Fruit fly (Drosophila melanogaster) whole organism, embryonic: Measurements from ENCODE around the gene eEF1alpha2.

ENCODE experiments used
- CG1024 ChIP-seq: fragments of 200-800 bp; sonication (Bioruptor generic); IDR thresholded peaks from 2 replicates; pipeline ENCODE4 v1.3.6; 2022; ENCODE audit warnings: missing biosample characterization, missing genetic modification characterization
- CG11247 ChIP-seq: fragments of 200-800 bp; sonication (Bioruptor generic); IDR thresholded peaks from 2 replicates; pipeline ENCODE4 v1.3.6; 2022; ENCODE audit warnings: missing biosample characterization, missing genetic modification characterization
- CG11504 ChIP-seq: fragments of 200-800 bp; sonication (Bioruptor generic); optimal IDR thresholded peaks from 3 replicates; lab custom pipeline; 2019; ENCODE audit warnings: missing biosample characterization, mild to moderate bottlenecking, missing genetic modification characterization, moderate library complexity
- CG12299 ChIP-seq: fragments of 200-800 bp; sonication (Bioruptor generic); optimal IDR thresholded peaks from 2 replicates; lab custom pipeline; 2018; ENCODE audit warnings: missing biosample characterization, mild to moderate bottlenecking, missing genetic modification characterization
- CG15011 ChIP-seq: fragments of 200-800 bp; sonication (Bioruptor generic); optimal IDR thresholded peaks from 3 replicates; lab custom pipeline; 2018; ENCODE audit warnings: missing biosample characterization, mild to moderate bottlenecking, missing genetic modification characterization
- CG1602 ChIP-seq: fragments of 200-800 bp; sonication (Bioruptor generic); optimal IDR thresholded peaks from 3 replicates; lab custom pipeline; 2016; ENCODE audit warnings: missing biosample characterization, missing genetic modification characterization
- CG17186 ChIP-seq: fragments of 200-800 bp; sonication (Bioruptor generic); optimal IDR thresholded peaks from 3 replicates; lab custom pipeline; 2017; ENCODE audit warnings: missing biosample characterization, missing genetic modification reagents, missing genetic modification characterization
- CG17829 ChIP-seq: fragments of 200-800 bp; optimal IDR thresholded peaks from 2 replicates; lab custom pipeline; 2019; ENCODE audit warnings: missing biosample characterization, mild to moderate bottlenecking, missing genetic modification characterization, moderate library complexity
- CG2202 ChIP-seq: fragments of 200-800 bp; sonication (Bioruptor generic); optimal IDR thresholded peaks from 2 replicates; lab custom pipeline; 2018; ENCODE audit warnings: missing biosample characterization, mild to moderate bottlenecking, missing genetic modification characterization
- CG3847 ChIP-seq: fragments of 200-800 bp; sonication (Bioruptor generic); IDR thresholded peaks from 2 replicates; pipeline ENCODE4 v1.3.6; 2022; ENCODE audit warnings: missing biosample characterization, missing genetic modification characterization
- CG5180 ChIP-seq: fragments of 200-800 bp; sonication (Bioruptor generic); optimal IDR thresholded peaks from 3 replicates; lab custom pipeline; 2017; ENCODE audit warnings: missing biosample characterization, missing genetic modification characterization, mild to moderate bottlenecking, moderate library complexity, missing genetic modification reagents
- CG6175 ChIP-seq: fragments of 200-800 bp; sonication (Bioruptor generic); IDR thresholded peaks from 3 replicates; pipeline ENCODE4 v1.3.6; 2022; ENCODE audit warnings: missing biosample characterization, missing genetic modification characterization
- CG6254 ChIP-seq: fragments of 200-800 bp; sonication (Bioruptor generic); optimal IDR thresholded peaks from 3 replicates; lab custom pipeline; 2017; ENCODE audit warnings: mild to moderate bottlenecking, missing biosample characterization, missing genetic modification reagents, missing genetic modification characterization
- CG6683 ChIP-seq: fragments of 200-800 bp; sonication (Bioruptor generic); optimal IDR thresholded peaks from 2 replicates; lab custom pipeline; 2017; ENCODE audit warnings: missing biosample characterization, mild to moderate bottlenecking, missing genetic modification characterization, missing genetic modification reagents
- CG6854 ChIP-seq: fragments of 200-800 bp; sonication (Bioruptor generic); optimal IDR thresholded peaks from 3 replicates; lab custom pipeline; 2017; ENCODE audit warnings: missing biosample characterization, mild to moderate bottlenecking, missing genetic modification characterization
- CG7963 ChIP-seq: fragments of 200-800 bp; sonication (Bioruptor generic); IDR thresholded peaks from 3 replicates; pipeline ENCODE4 v1.3.6; 2022; ENCODE audit warnings: missing biosample characterization, missing genetic modification characterization; ENCODE audit not compliant: partially characterized antibody
- CG9817 ChIP-seq: fragments of 200-800 bp; sonication (Bioruptor generic); optimal IDR thresholded peaks from 2 replicates; lab custom pipeline; 2018; ENCODE audit warnings: missing biosample characterization, mild to moderate bottlenecking, missing genetic modification characterization, moderate library complexity
- Chrac-16 ChIP-seq: fragments of 200-800 bp; sonication (Bioruptor generic); optimal IDR thresholded peaks from 3 replicates; lab custom pipeline; 2016; ENCODE audit warnings: missing biosample characterization, missing genetic modification characterization
- Drgx ChIP-seq: fragments of 200-800 bp; sonication (Bioruptor generic); IDR thresholded peaks from 2 replicates; pipeline ENCODE4 v1.3.6; 2022; ENCODE audit warnings: missing biosample characterization, missing genetic modification characterization
- E2f1 ChIP-seq: fragments of 200-800 bp; sonication (Bioruptor generic); IDR thresholded peaks from 2 replicates; pipeline ENCODE4 v1.3.6; 2022; ENCODE audit warnings: missing biosample characterization, missing genetic modification characterization
- E2f2 ChIP-seq: fragments of 200-800 bp; sonication (Bioruptor generic); IDR thresholded peaks from 2 replicates; pipeline ENCODE4 v1.3.6; 2022; ENCODE audit warnings: missing biosample characterization, missing genetic modification characterization
- Fer2 ChIP-seq: fragments of 200-800 bp; sonication (Bioruptor generic); optimal IDR thresholded peaks from 2 replicates; lab custom pipeline; 2018; ENCODE audit warnings: missing biosample characterization, mild to moderate bottlenecking, missing genetic modification characterization, moderate library complexity
- H2.0 ChIP-seq: fragments of 200-800 bp; sonication (Bioruptor generic); IDR thresholded peaks from 2 replicates; pipeline ENCODE4 v1.3.6; 2022; ENCODE audit warnings: missing biosample characterization, missing genetic modification characterization
- HLH3B ChIP-seq: fragments of 200-800 bp; sonication (Bioruptor generic); IDR thresholded peaks from 2 replicates; pipeline ENCODE4 v1.3.6; 2022; ENCODE audit warnings: missing biosample characterization, missing genetic modification characterization
- HLH4C ChIP-seq: fragments of 200-800 bp; sonication (Bioruptor generic); IDR thresholded peaks from 3 replicates; pipeline ENCODE4 v1.3.6; 2022; ENCODE audit warnings: missing biosample characterization, missing genetic modification characterization; ENCODE audit not compliant: partially characterized antibody
- Hand ChIP-seq: fragments of 200-800 bp; sonication (Bioruptor generic); optimal IDR thresholded peaks from 2 replicates; lab custom pipeline; 2017; ENCODE audit warnings: mild to moderate bottlenecking, missing biosample characterization, missing genetic modification reagents, missing genetic modification characterization
- Lhr ChIP-seq: fragments of 200-800 bp; sonication (Bioruptor generic); optimal IDR thresholded peaks from 3 replicates; lab custom pipeline; 2017; ENCODE audit warnings: mild to moderate bottlenecking, missing biosample characterization, missing genetic modification reagents, missing genetic modification characterization
- Max ChIP-seq: fragments of 200-800 bp; sonication (Bioruptor generic); optimal IDR thresholded peaks from 2 replicates; lab custom pipeline; 2016; ENCODE audit warnings: missing biosample characterization, mild to moderate bottlenecking, missing genetic modification characterization
- Med ChIP-seq: fragments of 200-800 bp; sonication (Bioruptor generic); peaks from one replicate; lab custom pipeline; 2016; ENCODE audit warnings: missing biosample characterization, missing genetic modification characterization, mild to moderate bottlenecking, inconsistent platforms, moderate library complexity
- NK7.1 ChIP-seq: fragments of 200-800 bp; sonication (Bioruptor generic); optimal IDR thresholded peaks from 3 replicates; lab custom pipeline; 2016; ENCODE audit warnings: missing biosample characterization, missing genetic modification characterization
- Nf-YC ChIP-seq: fragments of 200-800 bp; optimal IDR thresholded peaks from 3 replicates; lab custom pipeline; 2019; ENCODE audit warnings: missing biosample characterization, mild to moderate bottlenecking, missing genetic modification characterization, moderate library complexity
- YL-1 ChIP-seq: fragments of 200-800 bp; sonication (Bioruptor generic); optimal IDR thresholded peaks from 3 replicates; lab custom pipeline; 2017; ENCODE audit warnings: missing biosample characterization, mild to moderate bottlenecking, missing genetic modification characterization
- ash1 ChIP-seq: fragments of 200-800 bp; sonication (Bioruptor generic); optimal IDR thresholded peaks from 2 replicates; lab custom pipeline; 2018; ENCODE audit warnings: missing biosample characterization, mild to moderate bottlenecking, missing genetic modification characterization
- chn ChIP-seq: fragments of 200-800 bp; sonication (Bioruptor generic); optimal IDR thresholded peaks from 2 replicates; lab custom pipeline; 2016; ENCODE audit warnings: missing biosample characterization, missing genetic modification characterization
- corto ChIP-seq: fragments of 200-800 bp; sonication (Bioruptor generic); optimal IDR thresholded peaks from 2 replicates; lab custom pipeline; 2016; ENCODE audit warnings: missing biosample characterization, mild to moderate bottlenecking, missing genetic modification characterization, moderate library complexity
- emc ChIP-seq: fragments of 200-800 bp; sonication (Bioruptor generic); optimal IDR thresholded peaks from 2 replicates; lab custom pipeline; 2016; ENCODE audit warnings: missing biosample characterization, missing genetic modification characterization
- ind ChIP-seq: fragments of 200-800 bp; sonication (Bioruptor generic); optimal IDR thresholded peaks from 3 replicates; lab custom pipeline; 2016; ENCODE audit warnings: missing biosample characterization, missing genetic modification characterization
- nau ChIP-seq: fragments of 200-800 bp; sonication (Bioruptor generic); optimal IDR thresholded peaks from 3 replicates; lab custom pipeline; 2017; ENCODE audit warnings: missing biosample characterization, mild to moderate bottlenecking, missing genetic modification characterization, missing genetic modification reagents
- pita ChIP-seq: fragments of 200-800 bp; sonication (Bioruptor generic); optimal IDR thresholded peaks from 2 replicates; lab custom pipeline; 2017; ENCODE audit warnings: missing biosample characterization, mild to moderate bottlenecking, missing genetic modification characterization
- prd ChIP-seq, 3 experiments: fragments of >200 bp in 2 of 3; fragments of 200-800 bp in 1 of 3; sonication (Bioruptor generic) in 1 of 3; optimal IDR thresholded peaks in 2 of 3; IDR thresholded peaks in 1 of 3; 2 replicates in 2 of 3; 3 replicates in 1 of 3; pipeline versions ENCODE4 v1.3.6 to Lab custom; 2017 to 2022; ENCODE audit warnings: missing biosample characterization in 1 of 3, missing genetic modification characterization in 1 of 3
- pzg ChIP-seq: fragments of 200-800 bp; sonication (Bioruptor generic); optimal IDR thresholded peaks from 3 replicates; lab custom pipeline; 2018; ENCODE audit warnings: missing biosample characterization, mild to moderate bottlenecking, missing genetic modification characterization, moderate library complexity
- sd ChIP-seq: fragments of 200-800 bp; sonication (Bioruptor generic); optimal IDR thresholded peaks from 3 replicates; lab custom pipeline; 2018; ENCODE audit warnings: missing biosample characterization, mild to moderate bottlenecking, missing genetic modification characterization, moderate library complexity
- slbo ChIP-seq: fragments of 200-800 bp; sonication (Bioruptor generic); IDR thresholded peaks from 2 replicates; pipeline ENCODE4 v1.3.6; 2022; ENCODE audit warnings: missing biosample characterization, missing genetic modification characterization
- sna ChIP-seq: fragments of 200-800 bp; sonication (Bioruptor generic); IDR thresholded peaks from 2 replicates; pipeline ENCODE4 v1.3.6; 2022; ENCODE audit warnings: missing biosample characterization, missing genetic modification characterization; ENCODE audit not compliant: partially characterized antibody
- sob ChIP-seq: fragments of 200-800 bp; sonication (Bioruptor generic); IDR thresholded peaks from 2 replicates; pipeline ENCODE4 v1.3.6; 2022; ENCODE audit warnings: missing biosample characterization, missing genetic modification characterization
- unc-4 ChIP-seq: fragments of 200-800 bp; sonication (Bioruptor generic); IDR thresholded peaks from 2 replicates; pipeline ENCODE4 v1.3.6; 2022; ENCODE audit warnings: missing biosample characterization, missing genetic modification characterization; ENCODE audit not compliant: partially characterized antibody
- usp ChIP-seq: fragments of >200 bp; optimal IDR thresholded peaks from 2 replicates; lab custom pipeline; 2017; ENCODE audit warnings: missing biosample characterization, missing genetic modification characterization

Gene eEF1alpha2

dm6 chr3R:31717299-31718167, 20.7 kb upstream of the eEF1alpha2 start (continued):
- no peak for TF ChIP-seq usp (GFP tag; lab: Kevin White, UChicago)
- TF ChIP-seq emc (GFP tag; lab: Kevin White, UChicago) = peak; percentile 27
- peak; percentile 60; the same call in 1 of the 2 replicates for TF ChIP-seq HLH3B
- TF ChIP-seq CG6683 (GFP tag; lab: Kevin White, UChicago) = peak; percentile 15
- TF ChIP-seq CG12299 (tag; lab: Kevin White, UChicago) = no peak
- TF ChIP-seq nau = peak; percentile 21
- TF ChIP-seq CG1024 (GFP tag; lab: Robert Waterston, UW) = peak; percentile 30; the same call in 1 of the 2 replicates
- peak; percentile 43; the same call in 1 of the 2 replicates for TF ChIP-seq CG3847 (GFP tag; lab: Robert Waterston, UW)
- peak; percentile 23 for TF ChIP-seq CG1602 (GFP tag; lab: Kevin White, UChicago)
- TF ChIP-seq CG6854 (GFP tag; lab: Kevin White, UChicago) = peak; percentile 30
- no peak for TF ChIP-seq prd (optimal IDR thresholded peaks at IDR 0.05; lab: Kevin White, UChicago)
- TF ChIP-seq prd (GFP tag; IDR thresholded peaks at IDR 0.05; lab: Robert Waterston, UW) = peak; percentile 74
- TF ChIP-seq Chrac-16 (GFP tag; lab: Kevin White, UChicago) = peak; percentile 23
- TF ChIP-seq YL-1 (GFP tag; lab: Kevin White, UChicago) = no peak
- no peak for TF ChIP-seq CG15011 (GFP tag; lab: Kevin White, UChicago)
- TF ChIP-seq Hand (GFP tag; lab: Kevin White, UChicago) = peak; percentile 37
- no peak for TF ChIP-seq pita (GFP tag; lab: Kevin White, UChicago)
- TF ChIP-seq ash1 = no peak
- no peak for TF ChIP-seq CG7963 (GFP tag; lab: Robert Waterston, UW)
- peak; percentile 36 for TF ChIP-seq Max (GFP tag; lab: Kevin White, UChicago)
- TF ChIP-seq sob (GFP tag; lab: Robert Waterston, UW) = no peak
- peak; percentile 23 for TF ChIP-seq CG5180
- peak; percentile 40 for TF ChIP-seq CG17829 (tag; lab: Kevin White, UChicago)
- peak; percentile 43; the same call in 1 of the 2 replicates for TF ChIP-seq E2f2
- peak; percentile 76 for TF ChIP-seq CG11504 (tag; lab: Kevin White, UChicago)
- peak; percentile 45 for TF ChIP-seq NK7.1 (GFP tag; lab: Kevin White, UChicago)
- TF ChIP-seq sna (GFP tag; lab: Robert Waterston, UW) = no peak
- peak; percentile 18 for TF ChIP-seq Nf-YC (tag; lab: Kevin White, UChicago)
- TF ChIP-seq corto (GFP tag; lab: Kevin White, UChicago) = no peak
- peak; percentile 5 for TF ChIP-seq chn
- TF ChIP-seq H2.0 (GFP tag; lab: Robert Waterston, UW) = peak; percentile 46
- TF ChIP-seq CG6254 (GFP tag; lab: Kevin White, UChicago) = no peak
- TF ChIP-seq slbo (GFP tag; lab: Robert Waterston, UW) = peak; percentile 67
- TF ChIP-seq CG17186 (GFP tag; lab: Kevin White, UChicago) = no peak
- no peak for TF ChIP-seq unc-4 (GFP tag; lab: Robert Waterston, UW)
- TF ChIP-seq Drgx (GFP tag; lab: Robert Waterston, UW) = peak; percentile 38; the same call in 1 of the 2 replicates
- no peak for TF ChIP-seq CG6175 (GFP tag; lab: Robert Waterston, UW)
- peak; percentile 30 for TF ChIP-seq sd (tag; lab: Kevin White, UChicago)
- TF ChIP-seq Med (GFP tag; lab: Kevin White, UChicago) = peak; percentile 94
- TF ChIP-seq Fer2 = peak; percentile 22
- peak; percentile 36; the same call in 1 of the 2 replicates for TF ChIP-seq E2f1 (GFP tag; lab: Robert Waterston, UW)
- peak; percentile 58 for TF ChIP-seq CG9817 (tag; lab: Kevin White, UChicago)
- no peak for TF ChIP-seq pzg
- TF ChIP-seq CG2202 (tag; lab: Kevin White, UChicago) = no peak
- peak; percentile 53 for TF ChIP-seq ind (GFP tag; lab: Kevin White, UChicago)
- no peak for TF ChIP-seq HLH4C
- no peak for TF ChIP-seq Lhr (GFP tag; lab: Kevin White, UChicago)
- TF ChIP-seq CG11247 (GFP tag; lab: Robert Waterston, UW) = no peak
